Worm (Caenorhabditis elegans): ENCODE results near the gene str-12.

ce11 chrV:15625561-15625960 lies 14.9 kb downstream of the str-12 start, which contains the start of gene C55A1.11:
- TF ChIP-seq ama-1 (optimal IDR thresholded peaks at IDR 0.05) (no peak), aly-1 (tag; optimal IDR thresholded peaks at IDR 0.05) (no peak), tbx-11 (GFP tag; IDR thresholded peaks at IDR 0.05) (no peak), flt-1 (GFP tag; IDR thresholded peaks at IDR 0.05) (no peak), ceh-13 (GFP tag; optimal IDR thresholded peaks at IDR 0.05) (no peak), scrt-1 (GFP tag; IDR thresholded peaks at IDR 0.05) (no peak), B0310.2 (tag; optimal IDR thresholded peaks at IDR 0.05) (no peak), sea-1 (GFP tag; conservative IDR thresholded peaks at IDR 0.05) (no peak), tbx-37 (GFP tag; conservative IDR thresholded peaks at IDR 0.05) (no peak), hmg-4 (GFP tag; optimal IDR thresholded peaks at IDR 0.05) (no peak)
